Worm (Caenorhabditis elegans): ENCODE data around the gene sdc-3.

sdc-3 gene

ce11 chrV:14999485-15000023 lies 48.5 kb downstream of the sdc-3 start, which contains the start of gene T01C3.11 (continued):
- no peak for TF ChIP-seq Y53F4B.3 (GFP tag; IDR thresholded peaks at IDR 0.05)

DNA sequence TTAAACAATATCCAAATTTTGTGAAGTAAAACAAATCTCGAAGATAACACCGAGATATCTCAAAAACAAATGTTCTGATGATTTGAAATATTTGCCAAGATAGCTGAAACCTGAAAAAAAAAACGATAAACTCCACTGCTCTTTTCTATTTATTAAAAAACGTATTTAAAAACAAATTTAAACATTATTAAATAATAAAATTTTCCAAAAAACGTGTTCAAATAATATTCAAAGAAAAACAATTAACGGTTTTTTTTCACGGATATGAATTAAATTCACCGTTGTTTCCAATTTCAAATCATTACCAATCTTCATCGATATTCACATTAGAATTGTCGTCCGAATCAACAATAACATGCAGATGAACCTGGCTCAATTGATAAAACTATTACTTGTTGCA lies 51.8 kb downstream of the sdc-3 start, which contains the start of gene irld-14:
Gene irld-14 (plus strand): TSS at position 301 of the 400 bp plus-strand sequence.
- TF ChIP-seq snpc-4 (GFP tag; optimal IDR thresholded peaks at IDR 0.05) (no peak), snpc-4 (tag; optimal IDR thresholded peaks at IDR 0.05) (no peak), ztf-26 (tag; optimal IDR thresholded peaks at IDR 0.05) (no peak)

- no peak for TF ChIP-seq F57C9.4 (tag; optimal IDR thresholded peaks at IDR 0.05)
- no peak for TF ChIP-seq ceh-27 (GFP tag; optimal IDR thresholded peaks at IDR 0.05)
- TF ChIP-seq rpc-1 (optimal IDR thresholded peaks at IDR 0.05): no peak
- no peak for TF ChIP-seq rpc-1 (tag; optimal IDR thresholded peaks at IDR 0.05)
- TF ChIP-seq nhr-80 (tag; optimal IDR thresholded peaks at IDR 0.05): peak; percentile 22
- TF ChIP-seq snpc-3.4 (tag; optimal IDR thresholded peaks at IDR 0.05): no peak
- no peak for TF ChIP-seq die-1 (tag; optimal IDR thresholded peaks at IDR 0.05)
- TF ChIP-seq nhr-27 (tag; optimal IDR thresholded peaks at IDR 0.05): no peak
- no peak for TF ChIP-seq hmg-20 (GFP tag; IDR thresholded peaks at IDR 0.05)
- no peak for TF ChIP-seq ztf-18 (tag; optimal IDR thresholded peaks at IDR 0.05)
Measured at ce11 chrV:14993620-14994019, 54.4 kb downstream of the sdc-3 start, which contains the start of gene fil-1. TSS of gene fil-1 (plus strand) at chrV:14993838.

DNA sequence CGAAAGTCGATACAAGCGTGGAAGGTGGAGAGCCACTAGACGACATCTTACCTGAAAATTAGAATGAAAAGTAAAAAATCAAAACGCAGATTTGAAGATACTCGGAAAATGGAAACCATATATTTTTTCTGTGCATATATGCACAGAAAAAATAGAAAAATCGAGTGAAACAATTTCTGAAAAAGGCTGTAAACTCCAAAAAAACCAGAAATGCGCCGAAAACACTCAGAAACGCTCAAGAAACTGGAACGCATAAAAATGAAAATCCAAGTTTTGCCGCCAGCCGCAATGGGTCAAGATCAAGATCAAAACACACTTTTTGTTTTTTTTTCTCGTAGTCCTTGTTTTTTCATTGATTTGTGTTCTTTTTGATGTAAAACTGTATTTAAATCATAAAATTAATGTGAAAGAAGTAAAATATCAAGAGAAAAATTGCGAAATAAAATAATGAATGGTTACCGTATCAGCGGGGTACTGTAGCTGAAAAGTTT lies 55.3 kb downstream of the sdc-3 start, which contains the start of gene T01C3.3:
Gene T01C3.3 (minus strand): TSS at position 51 of the 491 bp plus-strand sequence.
- TF ChIP-seq K12H6.12 (tag; optimal IDR thresholded peaks at IDR 0.05) (no peak), zim-3 (tag; optimal IDR thresholded peaks at IDR 0.05) (no peak), cebp-2 (GFP tag; IDR thresholded peaks at IDR 0.05) (no peak), sdz-38 (tag; optimal IDR thresholded peaks at IDR 0.05) (no peak), ceh-58 (GFP tag; IDR thresholded peaks at IDR 0.05) (no peak), ztf-18 (tag; optimal IDR thresholded peaks at IDR 0.05) (no peak), egl-18 (GFP tag; IDR thresholded peaks at IDR 0.05) (no peak), die-1 (tag; optimal IDR thresholded peaks at IDR 0.05) (no peak), ceh-40 (GFP tag; IDR thresholded peaks at IDR 0.05) (no peak), Y67H2A.10 (GFP tag; conservative IDR thresholded peaks at IDR 0.05) (no peak), tlf-1 (GFP tag; optimal IDR thresholded peaks at IDR 0.05) (peak; percentile 54), bed-1 (GFP tag; IDR thresholded peaks at IDR 0.05) (no peak), lin-35 (GFP tag; optimal IDR thresholded peaks at IDR 0.05) (peak in 1 of 3 experiments; percentile 59), ztf-28 (GFP tag; IDR thresholded peaks at IDR 0.05) (no peak), snpc-3.4 (tag; optimal IDR thresholded peaks at IDR 0.05) (peak; percentile 72), lag-1 (GFP tag; IDR thresholded peaks at IDR 0.05) (no peak), Y95B8A.8 (GFP tag; IDR thresholded peaks at IDR 0.05) (peak; percentile 51; the same call in 1 of the 2 replicates), ztf-22 (GFP tag; optimal IDR thresholded peaks at IDR 0.05) (no peak), dox-1 (GFP tag; IDR thresholded peaks at IDR 0.05) (peak; percentile 57), aptf-3 (GFP tag; IDR thresholded peaks at IDR 0.05) (no peak), fkh-3 (tag; optimal IDR thresholded peaks at IDR 0.05) (no peak), lsy-27 (tag; optimal IDR thresholded peaks at IDR 0.05; ENCODE audit: borderline replicate concordance, insufficient read depth) (no peak), mes-4 (tag; optimal IDR thresholded peaks at IDR 0.05) (no peak), snpc-1.1 (tag; optimal IDR thresholded peaks at IDR 0.05; ENCODE audit: insufficient read depth) (no peak), egl-44 (GFP tag; IDR thresholded peaks at IDR 0.05) (no peak), madf-8 (GFP tag; conservative IDR thresholded peaks at IDR 0.05) (peak; percentile 92), attf-3 (GFP tag; conservative IDR thresholded peaks at IDR 0.05) (peak; percentile 60), nhr-90 (tag; optimal IDR thresholded peaks at IDR 0.05) (no peak), attf-5 (GFP tag; optimal IDR thresholded peaks at IDR 0.05) (no peak), hlh-26 (GFP tag; conservative IDR thresholded peaks at IDR 0.05) (no peak), ekl-4 (GFP tag; IDR thresholded peaks at IDR 0.05) (0 out of 2 replicates have a peak, but pooled peaks have one; percentile 33), rcor-1 (GFP tag; IDR thresholded peaks at IDR 0.05) (peak; percentile 56), hlh-12 (tag; optimal IDR thresholded peaks at IDR 0.05) (no peak)
